Worm (Caenorhabditis elegans) whole organism, L4 larva: Measurements from ENCODE around the gene daf-10.
A peak's percentile ranks its signal among the peaks of the same experiment; 100 is the strongest.

Experiments
- D1046.2 ChIP-seq: fragments of 200-800 bp; sonication (Bioruptor generic); IDR thresholded peaks from 2 replicates; pipeline ENCODE4 v1.3.6; 2022; ENCODE audit warnings: missing genetic modification characterization, missing compliant biosample characterization
- F37D6.2 ChIP-seq: sonication (generic microtip); optimal IDR thresholded peaks from 2 replicates; lab custom pipeline; 2016; ENCODE audit warnings: mild to moderate bottlenecking, missing genetic modification characterization, missing compliant biosample characterization
- F49E8.2 ChIP-seq: sonication (generic microtip); optimal IDR thresholded peaks from 2 replicates; lab custom pipeline; 2016; ENCODE audit warnings: missing compliant biosample characterization, mild to moderate bottlenecking, missing genetic modification characterization, borderline replicate concordance
- T20F7.1 ChIP-seq: fragments of 200-800 bp; sonication (Bioruptor generic); optimal IDR thresholded peaks from 2 replicates; lab custom pipeline; 2018; ENCODE audit warnings: mild to moderate bottlenecking, missing genetic modification characterization, missing compliant biosample characterization
- Y48G9A.11 ChIP-seq: fragments of 200-800 bp; sonication (Bioruptor generic); IDR thresholded peaks from 2 replicates; pipeline ENCODE4 v1.3.6; 2022; ENCODE audit warnings: missing genetic modification reagents, missing genetic modification characterization, missing compliant biosample characterization
- Y5F2A.4 ChIP-seq: fragments of 200-800 bp; sonication (Bioruptor generic); optimal IDR thresholded peaks from 2 replicates; lab custom pipeline; 2018; ENCODE audit warnings: mild to moderate bottlenecking, missing genetic modification characterization, missing compliant biosample characterization
- ama-1 ChIP-seq: fragments of 150-350 bp; optimal IDR thresholded peaks from 2 replicates; lab custom pipeline; 2014; ENCODE audit warnings: inconsistent platforms, mixed read lengths
- ceh-28 ChIP-seq: fragments of 150-350 bp; optimal IDR thresholded peaks from 2 replicates; lab custom pipeline; 2014; ENCODE audit warnings: missing biosample characterization, missing genetic modification reagents, missing genetic modification characterization
- ceh-32 ChIP-seq: sonication (generic microtip); optimal IDR thresholded peaks from 2 replicates; lab custom pipeline; 2016; ENCODE audit warnings: mild to moderate bottlenecking, missing genetic modification characterization, missing compliant biosample characterization; ENCODE audit not compliant: poor library complexity
- ceh-44 ChIP-seq: fragments of 200-800 bp; sonication (Bioruptor generic); IDR thresholded peaks from 2 replicates; pipeline ENCODE4 v1.3.6; 2022; ENCODE audit warnings: missing genetic modification reagents, missing genetic modification characterization, missing compliant biosample characterization
- ceh-62 ChIP-seq: sonication (generic microtip); optimal IDR thresholded peaks from 2 replicates; lab custom pipeline; 2017; ENCODE audit warnings: missing biosample characterization, missing genetic modification characterization
- ctbp-1 ChIP-seq: fragments of 200-800 bp; sonication (Bioruptor generic); IDR thresholded peaks from 2 replicates; pipeline ENCODE4 v1.3.6; 2022; ENCODE audit warnings: missing genetic modification reagents, missing genetic modification characterization, missing compliant biosample characterization
- daf-16 ChIP-seq, 3 experiments: sonication (generic microtip); optimal IDR thresholded peaks; 2 replicates each; lab custom pipeline; 2016 to 2017; ENCODE audit warnings: missing genetic modification characterization in 3 of 3, missing genetic modification reagents in 3 of 3, mild to moderate bottlenecking in 2 of 3, missing compliant biosample characterization in 2 of 3, missing biosample characterization in 1 of 3, moderate library complexity in 1 of 3
- dmd-6 ChIP-seq: fragments of 200-800 bp; sonication (Bioruptor generic); IDR thresholded peaks from 2 replicates; pipeline ENCODE4 v1.3.6; 2022; ENCODE audit warnings: missing genetic modification reagents, missing genetic modification characterization, missing compliant biosample characterization
- dmd-8 ChIP-seq: fragments of 200-800 bp; sonication (Bioruptor generic); IDR thresholded peaks from 2 replicates; pipeline ENCODE4 v1.3.6; 2022; ENCODE audit warnings: missing genetic modification characterization, missing compliant biosample characterization
- dpl-1 ChIP-seq: fragments of 150-350 bp; optimal IDR thresholded peaks from 2 replicates; lab custom pipeline; 2014; ENCODE audit warnings: missing biosample characterization, missing genetic modification reagents, missing genetic modification characterization
- duxl-1 ChIP-seq: sonication (generic microtip); optimal IDR thresholded peaks from 2 replicates; lab custom pipeline; 2016; ENCODE audit warnings: mild to moderate bottlenecking, missing genetic modification characterization, moderate library complexity, missing compliant biosample characterization; ENCODE audit not compliant: poor library complexity
- dve-1 ChIP-seq: sonication (generic microtip); optimal IDR thresholded peaks from 2 replicates; lab custom pipeline; 2017; ENCODE audit warnings: antibody characterized with exemption, mild to moderate bottlenecking, missing genetic modification characterization, missing compliant biosample characterization; ENCODE audit not compliant: insufficient read depth
- egl-43 ChIP-seq: fragments of 200-800 bp; sonication (Bioruptor generic); IDR thresholded peaks from 2 replicates; pipeline ENCODE4 v1.3.6; 2022; ENCODE audit warnings: missing genetic modification reagents, missing genetic modification characterization, missing compliant biosample characterization
- fkh-10 ChIP-seq: fragments of 150-350 bp; optimal IDR thresholded peaks from 2 replicates; lab custom pipeline; 2014; ENCODE audit warnings: missing biosample characterization, missing genetic modification reagents, missing genetic modification characterization
- gei-8 ChIP-seq: fragments of 200-800 bp; sonication (Bioruptor generic); optimal IDR thresholded peaks from 2 replicates; lab custom pipeline; 2018; ENCODE audit warnings: mild to moderate bottlenecking, missing genetic modification characterization, missing compliant biosample characterization
- hlh-30 ChIP-seq: sonication (generic microtip); optimal IDR thresholded peaks from 2 replicates; lab custom pipeline; 2017; ENCODE audit warnings: antibody characterized with exemption, mild to moderate bottlenecking, missing genetic modification characterization, missing compliant biosample characterization; ENCODE audit not compliant: insufficient read depth
- jun-1 ChIP-seq: fragments of 150-350 bp; optimal IDR thresholded peaks from 2 replicates; lab custom pipeline; 2014; ENCODE audit warnings: missing biosample characterization, missing genetic modification reagents, missing genetic modification characterization
- lim-7 ChIP-seq: fragments of 200-800 bp; sonication (Bioruptor generic); IDR thresholded peaks from 2 replicates; pipeline ENCODE4 v1.3.6; 2022; ENCODE audit warnings: missing genetic modification characterization, missing compliant biosample characterization
- lin-1 ChIP-seq: fragments of 200-800 bp; sonication (Bioruptor generic); IDR thresholded peaks from 2 replicates; pipeline ENCODE4 v1.3.6; 2022; ENCODE audit warnings: missing genetic modification reagents, missing genetic modification characterization, missing compliant biosample characterization
- lin-38 ChIP-seq: fragments of 200-800 bp; sonication (Bioruptor generic); IDR thresholded peaks from 2 replicates; pipeline ENCODE4 v1.3.6; 2022; ENCODE audit warnings: missing genetic modification reagents, missing genetic modification characterization, missing compliant biosample characterization
- lin-39 ChIP-seq: fragments of 150-350 bp; optimal IDR thresholded peaks from 2 replicates; lab custom pipeline; 2014; ENCODE audit warnings: missing biosample characterization, missing genetic modification reagents, missing genetic modification characterization
- lir-3 ChIP-seq: sonication (generic microtip); optimal IDR thresholded peaks from 2 replicates; lab custom pipeline; 2016; ENCODE audit warnings: mild to moderate bottlenecking, missing genetic modification characterization, missing compliant biosample characterization
- lsy-2 ChIP-seq, 2 experiments: fragments of 150-350 bp in 1 of 2; sonication (generic microtip) in 1 of 2; optimal IDR thresholded peaks; 2 replicates each; lab custom pipeline; 2014 to 2017; ENCODE audit warnings: missing biosample characterization in 2 of 2, missing genetic modification characterization in 2 of 2
- mdl-1 ChIP-seq, 2 experiments: fragments of 150-350 bp in 1 of 2; sonication (generic microtip) in 1 of 2; optimal IDR thresholded peaks; 2 replicates each; lab custom pipeline; 2014 to 2017; ENCODE audit warnings: missing biosample characterization in 2 of 2, missing genetic modification characterization in 2 of 2
- mep-1 ChIP-seq: fragments of 150-350 bp; sonication (generic microtip); optimal IDR thresholded peaks from 3 replicates; lab custom pipeline; 2014; ENCODE audit warnings: missing biosample characterization, missing genetic modification characterization
- mes-2 ChIP-seq: sonication (generic microtip); optimal IDR thresholded peaks from 2 replicates; lab custom pipeline; 2016; ENCODE audit warnings: missing genotype, mild to moderate bottlenecking, missing genetic modification characterization, missing compliant biosample characterization; ENCODE audit not compliant: poor library complexity, severe bottlenecking
- nhr-10 ChIP-seq: fragments of 150-350 bp; optimal IDR thresholded peaks from 2 replicates; lab custom pipeline; 2014; ENCODE audit warnings: missing biosample characterization, missing genetic modification characterization
- nhr-102 ChIP-seq: sonication (generic microtip); optimal IDR thresholded peaks from 2 replicates; lab custom pipeline; 2016; ENCODE audit warnings: mild to moderate bottlenecking, missing genetic modification characterization, moderate library complexity, missing compliant biosample characterization
- nhr-237 ChIP-seq: sonication (generic microtip); optimal IDR thresholded peaks from 2 replicates; lab custom pipeline; 2017; ENCODE audit warnings: missing biosample characterization, missing genetic modification characterization
- nhr-28 ChIP-seq: fragments of 150-350 bp; optimal IDR thresholded peaks from 2 replicates; lab custom pipeline; 2014; ENCODE audit warnings: missing biosample characterization, missing genetic modification characterization
- nhr-41 ChIP-seq: fragments of 200-800 bp; sonication (Bioruptor generic); IDR thresholded peaks from 2 replicates; pipeline ENCODE4 v1.3.6; 2022; ENCODE audit warnings: missing genetic modification reagents, missing genetic modification characterization, missing compliant biosample characterization
- pha-4 ChIP-seq, 2 experiments: fragments of 150-350 bp in 1 of 2; fragments of 200-800 bp in 1 of 2; sonication (Bioruptor generic) in 1 of 2; IDR thresholded peaks in 1 of 2; optimal IDR thresholded peaks in 1 of 2; 2 replicates each; pipeline versions ENCODE4 v1.3.6 to Lab custom; 2014 to 2022; ENCODE audit warnings: missing genetic modification characterization in 2 of 2, missing genetic modification reagents in 2 of 2, missing biosample characterization in 1 of 2, missing compliant biosample characterization in 1 of 2
- pqm-1 ChIP-seq: sonication (generic microtip); optimal IDR thresholded peaks from 2 replicates; lab custom pipeline; 2017; ENCODE audit warnings: missing biosample characterization, missing genetic modification characterization
- rbr-2 ChIP-seq: sonication (generic microtip); optimal IDR thresholded peaks from 2 replicates; lab custom pipeline; 2016; ENCODE audit warnings: missing genotype, missing genetic modification characterization, missing compliant biosample characterization
- spr-1 ChIP-seq: sonication (generic microtip); optimal IDR thresholded peaks from 2 replicates; lab custom pipeline; 2016; ENCODE audit warnings: mild to moderate bottlenecking, missing genetic modification characterization, missing compliant biosample characterization
- tag-97 ChIP-seq: fragments of 200-800 bp; sonication (Bioruptor generic); IDR thresholded peaks from 2 replicates; pipeline ENCODE4 v1.3.6; 2022; ENCODE audit warnings: missing genetic modification characterization, missing compliant biosample characterization
- vab-7 ChIP-seq: fragments of 200-800 bp; sonication (Bioruptor generic); IDR thresholded peaks from 2 replicates; pipeline ENCODE4 v1.3.6; 2022; ENCODE audit warnings: missing genetic modification reagents, missing genetic modification characterization, missing compliant biosample characterization
- zip-11 ChIP-seq: fragments of 200-800 bp; sonication (Bioruptor generic); IDR thresholded peaks from 2 replicates; pipeline ENCODE4 v1.3.6; 2022; ENCODE audit warnings: missing genetic modification characterization, missing compliant biosample characterization
- zip-2 ChIP-seq: fragments of 150-350 bp; optimal IDR thresholded peaks from 2 replicates; lab custom pipeline; 2014; ENCODE audit warnings: missing biosample characterization, missing genetic modification characterization
- ztf-11 ChIP-seq: fragments of 150-350 bp; optimal IDR thresholded peaks from 2 replicates; lab custom pipeline; 2014; ENCODE audit warnings: missing biosample characterization, missing genetic modification characterization

daf-10 gene

DNA sequence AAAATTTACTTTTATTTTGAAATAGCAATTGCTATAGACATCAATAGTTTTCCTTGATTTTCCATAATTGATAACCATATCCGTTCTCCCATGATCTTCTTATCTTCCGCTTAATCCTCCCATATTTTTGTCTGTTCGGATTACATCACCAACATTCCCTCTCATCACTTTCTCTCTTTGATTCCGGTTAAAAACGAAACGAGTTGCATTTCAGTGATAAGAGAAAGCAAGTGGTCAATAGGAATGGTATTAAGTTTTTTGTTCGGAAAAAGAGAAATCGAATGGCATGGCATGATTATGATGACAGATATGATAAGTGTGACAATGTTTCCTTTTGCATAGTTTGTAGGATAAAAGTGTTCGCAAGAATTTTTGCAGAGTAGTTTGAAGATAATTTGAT is 34.0 kb downstream of the daf-10 start (continued):
- TF ChIP-seq ceh-28 (tag; lab: Kevin White, UChicago) (no peak), gei-8 (GFP tag; lab: Kevin White, UChicago) (no peak), lin-1 (GFP tag; lab: Robert Waterston, UW) (no peak), rbr-2 (tag; lab: Kevin White, UChicago) (no peak), lin-39 (tag; lab: Kevin White, UChicago) (no peak), F49E8.2 (no peak), fkh-10 (GFP tag; lab: Kevin White, UChicago) (no peak)

DNA sequence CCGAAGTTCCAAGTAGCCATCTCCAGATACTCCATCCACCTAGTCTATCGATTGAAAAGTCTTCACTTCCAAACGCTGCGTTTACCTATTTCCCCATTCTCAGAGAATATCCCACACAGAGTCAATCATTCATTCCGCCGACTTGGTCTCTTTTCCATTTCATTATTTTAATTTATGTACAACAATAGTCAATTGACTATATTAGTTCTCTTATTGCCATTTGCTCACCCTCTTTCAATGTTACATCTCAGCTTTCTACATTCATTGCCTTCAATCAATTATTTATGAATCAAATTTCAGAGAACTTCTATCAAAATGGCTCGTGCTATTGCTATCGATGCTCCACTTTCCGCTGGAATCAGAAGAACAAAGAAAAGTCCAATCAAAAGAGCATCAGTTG is 37.4 kb downstream of the daf-10 start, which contains the start of gene aly-1:
TSS of gene aly-1 (plus strand) at position 301 of the 400 bp plus-strand sequence.
- TF ChIP-seq spr-1 (no peak), lin-39 (tag; lab: Kevin White, UChicago) (no peak), mdl-1 (tag; optimal IDR thresholded peaks at IDR 0.05; lab: Kevin White, UChicago) (no peak), lin-38 (GFP tag; lab: Robert Waterston, UW) (no peak), ceh-62 (tag; lab: Kevin White, UChicago) (no peak)

DNA sequence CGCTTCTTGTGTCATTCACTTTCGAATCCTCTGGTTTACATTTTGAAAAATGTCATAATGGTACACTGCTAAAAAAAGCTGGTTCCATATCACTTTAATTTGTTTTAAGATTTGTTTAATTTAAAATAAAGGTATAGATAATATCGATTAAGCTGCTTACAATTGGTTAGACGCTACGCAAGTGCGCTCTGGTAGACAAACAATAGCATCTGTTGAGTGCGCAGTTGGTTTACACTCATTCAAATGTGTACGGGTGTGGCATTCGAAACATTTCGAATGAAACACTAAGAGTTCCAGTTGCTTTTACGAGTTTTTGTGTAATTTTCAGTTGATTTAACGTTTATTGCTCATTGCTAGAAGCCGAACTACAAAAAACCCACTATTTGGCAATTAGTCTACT is 38.5 kb downstream of the daf-10 start:
- no peak for TF ChIP-seq nhr-237
- peak; percentile 26 for TF ChIP-seq hlh-30 (tag; lab: Kevin White, UChicago)
- TF ChIP-seq ama-1 (lab: Kevin White, UChicago): no peak
- no peak for TF ChIP-seq F37D6.2
- TF ChIP-seq lsy-2 (tag; optimal IDR thresholded peaks at IDR 0.05; lab: Kevin White, UChicago): peak in 1 of 2 experiments; percentile 67
- peak; percentile 35 for TF ChIP-seq rbr-2 (tag; lab: Kevin White, UChicago)
- TF ChIP-seq zip-11 (GFP tag; lab: Robert Waterston, UW): no peak
- TF ChIP-seq dpl-1 (GFP tag; lab: Kevin White, UChicago): peak; percentile 42
- no peak for TF ChIP-seq ceh-32 (tag; lab: Kevin White, UChicago)
- TF ChIP-seq ceh-28 (tag; lab: Kevin White, UChicago): peak; percentile 13
- no peak for TF ChIP-seq nhr-102 (tag; lab: Kevin White, UChicago)
- TF ChIP-seq vab-7 (GFP tag; lab: Robert Waterston, UW): no peak
- TF ChIP-seq T20F7.1: peak; percentile 33
- TF ChIP-seq jun-1 (tag; lab: Kevin White, UChicago): no peak
- TF ChIP-seq lin-39 (tag; lab: Kevin White, UChicago): no peak
- no peak for TF ChIP-seq ctbp-1 (GFP tag; lab: Robert Waterston, UW)
- no peak for TF ChIP-seq egl-43 (GFP tag; lab: Robert Waterston, UW)
- peak; percentile 60 for TF ChIP-seq mep-1 (tag; lab: Kevin White, UChicago)
- TF ChIP-seq pqm-1 (tag; lab: Kevin White, UChicago): peak; percentile 22
- TF ChIP-seq nhr-10 (tag; lab: Kevin White, UChicago): no peak
- TF ChIP-seq nhr-28 (tag; lab: Kevin White, UChicago): peak; percentile 30
- no peak for TF ChIP-seq Y5F2A.4 (GFP tag; lab: Kevin White, UChicago)
- no peak for TF ChIP-seq D1046.2 (GFP tag; lab: Robert Waterston, UW)
- no peak for TF ChIP-seq ztf-11
- TF ChIP-seq mes-2 (tag; lab: Kevin White, UChicago): no peak
- TF ChIP-seq dve-1: peak; percentile 30
- TF ChIP-seq tag-97 (GFP tag; lab: Robert Waterston, UW): no peak
- no peak for TF ChIP-seq daf-16 (GFP tag; optimal IDR thresholded peaks at IDR 0.05; lab: Kevin White, UChicago)
- TF ChIP-seq daf-16 (tag; optimal IDR thresholded peaks at IDR 0.05; lab: Kevin White, UChicago): peak; percentile 34
- no peak for TF ChIP-seq dmd-6 (GFP tag; lab: Robert Waterston, UW)
- no peak for TF ChIP-seq lir-3
- TF ChIP-seq ceh-44: no peak
- no peak for TF ChIP-seq lim-7
- TF ChIP-seq dmd-8: no peak
- no peak for TF ChIP-seq pha-4 (GFP tag; IDR thresholded peaks at IDR 0.05; lab: Robert Waterston, UW)
- TF ChIP-seq pha-4 (tag; optimal IDR thresholded peaks at IDR 0.05; lab: Kevin White, UChicago): peak; percentile 66
- no peak for TF ChIP-seq zip-2 (tag; lab: Kevin White, UChicago)
- no peak for TF ChIP-seq nhr-41 (GFP tag; lab: Robert Waterston, UW)
- peak; percentile 68 for TF ChIP-seq lin-38 (GFP tag; lab: Robert Waterston, UW)
- TF ChIP-seq Y48G9A.11 (GFP tag; lab: Robert Waterston, UW): no peak
- no peak for TF ChIP-seq duxl-1
